Worm (Caenorhabditis elegans): ENCODE measurements around the gene D1054.19.

DNA sequence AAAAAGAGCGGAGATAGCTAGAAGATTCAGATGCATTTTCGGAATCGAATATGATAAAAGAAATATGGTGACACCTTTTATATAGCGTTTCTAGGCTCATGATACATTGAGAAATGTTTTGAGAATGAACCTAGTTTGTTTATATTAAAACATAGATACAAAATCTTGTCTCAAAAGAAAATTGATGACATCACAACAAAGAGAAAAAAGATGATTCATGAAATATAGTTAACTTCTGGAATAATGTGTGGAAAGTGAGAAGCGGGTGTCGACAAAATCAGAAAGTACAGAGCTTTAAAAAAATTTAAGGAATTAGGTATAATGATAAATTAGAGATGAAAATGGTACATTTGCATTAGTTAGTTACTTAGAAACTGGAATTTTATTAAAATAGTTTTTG, 2.8 kb upstream of the D1054.19 start, which contains the start of gene D1054.10:
- TF ChIP-seq ZK546.5 (tag; optimal IDR thresholded peaks at IDR 0.05) (no peak), nhr-76 (tag; optimal IDR thresholded peaks at IDR 0.05) (no peak), ceh-9 (tag; optimal IDR thresholded peaks at IDR 0.05) (no peak), elt-2 (tag; optimal IDR thresholded peaks at IDR 0.05) (no peak), skn-1 (tag; optimal IDR thresholded peaks at IDR 0.05) (no peak), elt-1 (tag; optimal IDR thresholded peaks at IDR 0.05) (no peak), nhr-11 (tag; optimal IDR thresholded peaks at IDR 0.05) (no peak), sea-2 (GFP tag; optimal IDR thresholded peaks at IDR 0.05) (no peak), ama-1 (optimal IDR thresholded peaks at IDR 0.05) (no peak), daf-12 (tag; optimal IDR thresholded peaks at IDR 0.05) (no peak), unc-62 (GFP tag; optimal IDR thresholded peaks at IDR 0.05) (no peak), ztf-11 (tag; optimal IDR thresholded peaks at IDR 0.05) (no peak), pha-4 (tag; optimal IDR thresholded peaks at IDR 0.05) (no peak), hmg-11 (tag; optimal IDR thresholded peaks at IDR 0.05) (no peak)

All from whole organism, L3 larva.